Worm (Caenorhabditis elegans) whole organism, L3 larva: ENCODE measurements around the gene K08D9.6.

Experiments
- ama-1 ChIP-seq: fragments of 150-350 bp; optimal IDR thresholded peaks from 2 replicates; lab custom pipeline; 2018
- elt-2 ChIP-seq: sonication (generic microtip); optimal IDR thresholded peaks from 2 replicates; lab custom pipeline; 2016; ENCODE audit warnings: missing genetic modification reagents, mild to moderate bottlenecking, missing genetic modification characterization, missing compliant biosample characterization
- nhr-43 ChIP-seq: sonication (generic microtip); optimal IDR thresholded peaks from 2 replicates; lab custom pipeline; 2016; ENCODE audit warnings: mild to moderate bottlenecking, missing genetic modification characterization, missing compliant biosample characterization; ENCODE audit not compliant: poor library complexity, severe bottlenecking
- ztf-11 ChIP-seq: fragments of 150-350 bp; optimal IDR thresholded peaks from 2 replicates; lab custom pipeline; 2014; ENCODE audit warnings: missing biosample characterization, missing genetic modification characterization

ce11 chrV:3218604-3219003, 16.2 kb downstream of the K08D9.6 start:
- TF ChIP-seq elt-2 (tag; lab: Kevin White, UChicago) = no peak
- no peak for TF ChIP-seq ztf-11
- TF ChIP-seq nhr-43 (tag; lab: Kevin White, UChicago) = no peak
- TF ChIP-seq ama-1 = no peak
